Fruit fly (Drosophila melanogaster): ENCODE results near the gene chb.
A peak's percentile ranks its signal among the peaks of the same experiment; 100 is the strongest.

The chb gene

DNA sequence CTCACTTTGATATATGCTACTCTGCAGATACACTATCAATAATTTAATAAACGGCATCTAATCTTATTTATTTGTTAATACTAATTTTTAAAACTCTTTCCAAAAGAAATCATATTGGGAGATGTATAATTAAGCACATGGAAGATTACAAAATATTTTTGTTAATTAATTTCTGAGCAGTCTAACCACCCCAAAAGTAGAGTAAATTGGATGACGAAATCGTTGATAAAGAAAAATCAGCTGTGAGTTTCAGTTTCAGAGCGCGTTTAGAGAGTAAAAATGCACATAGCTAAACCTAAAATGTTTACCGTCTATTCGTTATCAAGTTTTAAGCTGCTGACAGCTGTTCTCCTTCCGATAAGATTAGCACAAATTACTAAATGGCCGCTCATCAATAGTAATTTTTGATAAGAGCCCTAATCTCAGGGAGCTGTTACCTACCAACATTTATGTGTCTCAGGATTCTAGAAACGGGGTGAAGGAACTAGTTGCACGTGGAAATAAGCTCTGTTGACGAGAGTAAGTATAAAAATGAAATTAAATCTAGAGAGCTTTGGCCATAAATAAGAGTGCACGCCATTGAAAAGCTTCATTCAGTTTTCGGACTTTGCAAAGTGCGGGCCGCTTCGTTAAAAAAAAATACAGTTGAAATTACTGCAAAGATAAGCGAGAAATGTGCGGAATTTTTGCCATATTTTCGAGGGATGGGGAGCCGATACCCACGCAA lies at the start of gene chb, which contains the start of gene AsnS (continued):
- TF ChIP-seq Eip75B (GFP tag; optimal IDR thresholded peaks at IDR 0.05): peak; percentile 80
- peak; percentile 76 for TF ChIP-seq CG8632 (GFP tag; optimal IDR thresholded peaks at IDR 0.05)
- TF ChIP-seq acj6 (GFP tag; optimal IDR thresholded peaks at IDR 0.05): peak; percentile 81
- TF ChIP-seq fd85E (GFP tag; optimal IDR thresholded peaks at IDR 0.05): no peak
- TF ChIP-seq lz (GFP tag; optimal IDR thresholded peaks at IDR 0.05): peak; percentile 85
- TF ChIP-seq Sox15 (GFP tag; optimal IDR thresholded peaks at IDR 0.05): peak; percentile 52
- TF ChIP-seq CG11762 (GFP tag; optimal IDR thresholded peaks at IDR 0.05; ENCODE audit: insufficient read depth): peak; percentile 55
- TF ChIP-seq CG6276 (GFP tag; optimal IDR thresholded peaks at IDR 0.05): peak; percentile 63
- peak; percentile 85 for TF ChIP-seq pdm3 (GFP tag; optimal IDR thresholded peaks at IDR 0.05)

DNA sequence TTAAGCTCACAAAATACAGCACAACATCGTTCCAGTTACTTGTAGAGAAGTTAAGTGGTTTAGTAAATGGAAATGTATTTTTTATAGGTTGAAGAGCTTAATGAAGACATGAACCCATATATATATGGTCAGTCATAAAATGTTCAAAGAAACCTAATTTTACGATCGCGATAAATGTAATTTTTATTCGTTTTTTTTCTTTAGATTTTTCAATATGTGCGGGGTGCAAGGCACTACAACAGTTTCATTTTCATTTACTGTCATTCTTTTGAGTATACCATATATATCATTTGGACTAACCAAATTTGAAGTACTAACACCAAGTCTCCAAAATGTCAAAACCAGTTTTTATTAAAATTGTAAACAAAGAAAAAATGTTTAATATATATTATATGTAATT lies 49.2 kb upstream of the chb start, which contains the start of gene CG33284:
CG33284 (plus strand) TSS at position 301 of the 400 bp plus-strand sequence.
- TF ChIP-seq vri (GFP tag; optimal IDR thresholded peaks at IDR 0.05) (no peak), fd85E (GFP tag; optimal IDR thresholded peaks at IDR 0.05) (no peak), CG8632 (GFP tag; optimal IDR thresholded peaks at IDR 0.05) (no peak), CG11294 (GFP tag; IDR thresholded peaks at IDR 0.05) (no peak), CG10631 (GFP tag; optimal IDR thresholded peaks at IDR 0.05) (no peak), CG7368 (GFP tag; optimal IDR thresholded peaks at IDR 0.05) (no peak), CG9139 (GFP tag; optimal IDR thresholded peaks at IDR 0.05) (no peak), CG6808 (GFP tag; optimal IDR thresholded peaks at IDR 0.05) (no peak), ss (GFP tag; optimal IDR thresholded peaks at IDR 0.05) (no peak), Eip75B (GFP tag; optimal IDR thresholded peaks at IDR 0.05) (no peak), Ets21C (GFP tag; optimal IDR thresholded peaks at IDR 0.05) (no peak), CG16779 (tag; optimal IDR thresholded peaks at IDR 0.05) (no peak), fd59A (GFP tag; optimal IDR thresholded peaks at IDR 0.05) (no peak), CG6163 (GFP tag; IDR thresholded peaks at IDR 0.05) (no peak)

dm6 chr3L:21129682-21130081 lies 43.0 kb upstream of the chb start:
- TF ChIP-seq spab (GFP tag; optimal IDR thresholded peaks at IDR 0.05): no peak
- no peak for TF ChIP-seq CG32006 (GFP tag; optimal IDR thresholded peaks at IDR 0.05)
- no peak for TF ChIP-seq fd59A (GFP tag; optimal IDR thresholded peaks at IDR 0.05)
- TF ChIP-seq CG6792 (GFP tag; optimal IDR thresholded peaks at IDR 0.05): no peak
- TF ChIP-seq CG8119 (GFP tag; IDR thresholded peaks at IDR 0.05): no peak
- no peak for TF ChIP-seq CG10669 (GFP tag; optimal IDR thresholded peaks at IDR 0.05)

dm6 chr3L:21130839-21131410 lies 41.7 kb upstream of the chb start, which contains the start of gene ko:
ko (minus strand) TSS chr3L:21131159.
- TF ChIP-seq salr (GFP tag; optimal IDR thresholded peaks at IDR 0.05) (no peak), CG15336 (GFP tag; IDR thresholded peaks at IDR 0.05) (0 out of 2 replicates have a peak, but pooled peaks have one; percentile 8), Eip75B (GFP tag; optimal IDR thresholded peaks at IDR 0.05) (no peak), CG8319 (GFP tag; optimal IDR thresholded peaks at IDR 0.05) (no peak), fkh (GFP tag; optimal IDR thresholded peaks at IDR 0.05) (peak; percentile 90), CG4318 (GFP tag; optimal IDR thresholded peaks at IDR 0.05) (no peak), CG9139 (GFP tag; optimal IDR thresholded peaks at IDR 0.05) (no peak), vri (GFP tag; optimal IDR thresholded peaks at IDR 0.05) (no peak), Eip78C (GFP tag) (peak; percentile 75)

DNA sequence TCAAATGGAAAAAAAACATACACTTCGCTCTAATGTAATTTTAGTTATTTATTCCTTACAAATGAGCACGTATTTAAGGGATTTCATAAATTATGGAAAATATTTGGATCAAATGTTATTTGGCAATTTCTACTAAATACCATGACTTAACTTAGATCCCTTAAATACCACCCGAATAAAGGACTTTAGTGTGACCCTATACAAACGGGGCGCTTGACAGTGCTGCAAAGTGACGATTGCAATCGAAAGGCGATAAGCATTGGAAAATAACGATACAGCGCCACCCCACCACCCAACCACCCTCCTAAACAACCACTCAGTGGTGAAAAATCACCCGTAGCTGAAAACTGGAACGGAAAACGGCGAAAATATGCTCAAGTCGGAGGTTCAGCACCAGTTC lies 41.2 kb upstream of the chb start, which contains the start of gene ICA69:
ICA69 (plus strand) TSS at position 20 of the 400 bp plus-strand sequence.
- TF ChIP-seq CG6808 (GFP tag; optimal IDR thresholded peaks at IDR 0.05) (no peak), Blimp-1 (GFP tag; optimal IDR thresholded peaks at IDR 0.05) (no peak), ss (GFP tag; optimal IDR thresholded peaks at IDR 0.05) (no peak), net (GFP tag; optimal IDR thresholded peaks at IDR 0.05) (no peak)

All from whole organism, prepupa.